Worm (Caenorhabditis elegans) whole organism, young adult: ENCODE data around the gene txt-17.

ENCODE experiments used
- B0019.2 ChIP-seq: fragments of 200-800 bp; sonication (Bioruptor generic); conservative IDR thresholded peaks from 2 replicates; pipeline ENCODE4 v1.3.6; 2022; ENCODE audit warnings: missing genetic modification reagents, missing genetic modification characterization, missing compliant biosample characterization
- B0035.1 ChIP-seq: sonication (generic microtip); optimal IDR thresholded peaks from 2 replicates; lab custom pipeline; 2016; ENCODE audit warnings: missing genetic modification characterization, mild to moderate bottlenecking, missing compliant biosample characterization, missing genotype, missing genetic modification reagents
- B0261.1 ChIP-seq: sonication (generic microtip); optimal IDR thresholded peaks from 2 replicates; lab custom pipeline; 2016; ENCODE audit warnings: mild to moderate bottlenecking, missing genetic modification characterization, moderate library complexity, missing compliant biosample characterization
- D2030.7 ChIP-seq: fragments of 200-800 bp; sonication (Bioruptor generic); IDR thresholded peaks from 2 replicates; pipeline ENCODE4 v1.3.6; 2022; ENCODE audit warnings: missing genetic modification reagents, missing genetic modification characterization, missing compliant biosample characterization
- F10E7.11 ChIP-seq: sonication (generic microtip); optimal IDR thresholded peaks from 2 replicates; lab custom pipeline; 2017; ENCODE audit warnings: mild to moderate bottlenecking, missing genetic modification characterization, moderate library complexity, missing compliant biosample characterization
- F33H1.4 ChIP-seq: fragments of 200-800 bp; sonication (Bioruptor generic); IDR thresholded peaks from 2 replicates; pipeline ENCODE4 v1.3.6; 2022; ENCODE audit warnings: missing genetic modification reagents, missing genetic modification characterization, missing compliant biosample characterization
- F57C9.4 ChIP-seq: sonication (generic microtip); optimal IDR thresholded peaks from 2 replicates; lab custom pipeline; 2017; ENCODE audit warnings: mild to moderate bottlenecking, missing genetic modification characterization, missing compliant biosample characterization
- T26A5.8 ChIP-seq: sonication (generic microtip); optimal IDR thresholded peaks from 2 replicates; lab custom pipeline; 2016; ENCODE audit warnings: missing genetic modification characterization, missing compliant biosample characterization
- Y53G8AR.9 ChIP-seq: fragments of 200-800 bp; sonication (Bioruptor generic); conservative IDR thresholded peaks from 2 replicates; pipeline ENCODE4 v1.3.6; 2022; ENCODE audit warnings: missing genetic modification reagents, missing genetic modification characterization, missing compliant biosample characterization
- Y67H2A.10 ChIP-seq: fragments of 200-800 bp; sonication (Bioruptor generic); conservative IDR thresholded peaks from 2 replicates; pipeline ENCODE4 v1.3.6; 2022; ENCODE audit warnings: missing genetic modification reagents, missing genetic modification characterization, missing compliant biosample characterization
- Y79H2A.3 ChIP-seq: fragments of 200-800 bp; sonication (Bioruptor generic); conservative IDR thresholded peaks from 2 replicates; pipeline ENCODE4 v1.3.6; 2022; ENCODE audit warnings: missing genetic modification reagents, missing genetic modification characterization, missing compliant biosample characterization
- Y95B8A.8 ChIP-seq: fragments of 200-800 bp; sonication (Bioruptor generic); IDR thresholded peaks from 2 replicates; pipeline ENCODE4 v1.3.6; 2022; ENCODE audit warnings: missing genetic modification reagents, missing genetic modification characterization, missing compliant biosample characterization
- ZK185.1 ChIP-seq: sonication (generic microtip); optimal IDR thresholded peaks from 2 replicates; lab custom pipeline; 2016; ENCODE audit warnings: mild to moderate bottlenecking, missing genetic modification characterization, missing compliant biosample characterization; ENCODE audit not compliant: poor library complexity, severe bottlenecking
- bed-1 ChIP-seq: fragments of 200-800 bp; sonication (Bioruptor generic); IDR thresholded peaks from 2 replicates; pipeline ENCODE4 v1.3.6; 2022; ENCODE audit warnings: missing genetic modification reagents, missing genetic modification characterization, missing compliant biosample characterization
- cebp-2 ChIP-seq: fragments of 200-800 bp; sonication (Bioruptor generic); IDR thresholded peaks from 2 replicates; pipeline ENCODE4 v1.3.6; 2022; ENCODE audit warnings: missing genetic modification characterization, missing compliant biosample characterization
- ceh-27 ChIP-seq: fragments of 200-800 bp; sonication (Bioruptor generic); optimal IDR thresholded peaks from 2 replicates; lab custom pipeline; 2018; ENCODE audit warnings: mild to moderate bottlenecking, missing genetic modification characterization, moderate library complexity, missing compliant biosample characterization
- ceh-79 ChIP-seq: sonication (generic microtip); optimal IDR thresholded peaks from 2 replicates; lab custom pipeline; 2017; ENCODE audit warnings: mild to moderate bottlenecking, missing genetic modification characterization, missing compliant biosample characterization
- ceh-91 ChIP-seq: fragments of 200-800 bp; sonication (Bioruptor generic); IDR thresholded peaks from 2 replicates; pipeline ENCODE4 v1.3.6; 2022; ENCODE audit warnings: missing genetic modification reagents, missing genetic modification characterization, missing compliant biosample characterization
- dox-1 ChIP-seq: fragments of 200-800 bp; sonication (Bioruptor generic); IDR thresholded peaks from 2 replicates; pipeline ENCODE4 v1.3.6; 2022; ENCODE audit warnings: missing genetic modification reagents, missing genetic modification characterization, missing compliant biosample characterization
- efl-1 ChIP-seq: fragments of 150-350 bp; optimal IDR thresholded peaks from 2 replicates; lab custom pipeline; 2014; ENCODE audit warnings: missing biosample characterization, missing genetic modification reagents, missing genetic modification characterization
- egl-44 ChIP-seq: fragments of 200-800 bp; sonication (Bioruptor generic); IDR thresholded peaks from 2 replicates; pipeline ENCODE4 v1.3.6; 2022; ENCODE audit warnings: missing genetic modification reagents, missing genetic modification characterization, missing compliant biosample characterization
- ekl-4 ChIP-seq: fragments of 200-800 bp; sonication (Bioruptor generic); IDR thresholded peaks from 2 replicates; pipeline ENCODE4 v1.3.6; 2022; ENCODE audit warnings: missing genetic modification reagents, missing genetic modification characterization, missing compliant biosample characterization
- ets-4 ChIP-seq: fragments of 200-800 bp; sonication (Bioruptor generic); optimal IDR thresholded peaks from 2 replicates; lab custom pipeline; 2018; ENCODE audit warnings: mild to moderate bottlenecking, missing genetic modification characterization, missing compliant biosample characterization
- gei-17 ChIP-seq: fragments of 200-800 bp; sonication (Bioruptor generic); optimal IDR thresholded peaks from 2 replicates; lab custom pipeline; 2018; ENCODE audit warnings: mild to moderate bottlenecking, missing genetic modification characterization, missing compliant biosample characterization
- him-1 ChIP-seq: sonication (generic microtip); optimal IDR thresholded peaks from 2 replicates; lab custom pipeline; 2016; ENCODE audit warnings: missing genotype, missing genetic modification reagents, missing genetic modification characterization, missing compliant biosample characterization
- hmg-20 ChIP-seq: fragments of 200-800 bp; sonication (Bioruptor generic); IDR thresholded peaks from 2 replicates; pipeline ENCODE4 v1.3.6; 2022; ENCODE audit warnings: missing genetic modification reagents, missing genetic modification characterization, missing compliant biosample characterization
- lin-26 ChIP-seq: fragments of 200-800 bp; sonication (Bioruptor generic); IDR thresholded peaks from 2 replicates; pipeline ENCODE4 v1.3.6; 2022; ENCODE audit warnings: missing genetic modification reagents, missing genetic modification characterization, missing compliant biosample characterization
- lin-35 ChIP-seq, 3 experiments: fragments of 150-350 bp in 2 of 3; sonication (generic microtip) in 1 of 3; optimal IDR thresholded peaks; 2 replicates each; lab custom pipeline; 2014 to 2018; ENCODE audit warnings: missing biosample characterization in 3 of 3, missing genetic modification characterization in 3 of 3, missing genetic modification reagents in 3 of 3
- lir-1 ChIP-seq: fragments of 200-800 bp; sonication (Bioruptor generic); conservative IDR thresholded peaks from 2 replicates; pipeline ENCODE4 v1.3.6; 2022; ENCODE audit warnings: missing genetic modification reagents, missing genetic modification characterization, missing compliant biosample characterization
- madf-10 ChIP-seq: sonication (generic microtip); optimal IDR thresholded peaks from 2 replicates; lab custom pipeline; 2016; ENCODE audit warnings: mild to moderate bottlenecking, missing genetic modification characterization, missing compliant biosample characterization
- mel-28 ChIP-seq: sonication (generic microtip); optimal IDR thresholded peaks from 2 replicates; lab custom pipeline; 2016; ENCODE audit warnings: borderline replicate concordance, mild to moderate bottlenecking, missing genetic modification characterization, missing compliant biosample characterization
- mes-4 ChIP-seq: sonication (generic microtip); optimal IDR thresholded peaks from 2 replicates; lab custom pipeline; 2016; ENCODE audit warnings: missing genotype, missing genetic modification characterization, missing compliant biosample characterization
- nfya-1 ChIP-seq: sonication (generic microtip); optimal IDR thresholded peaks from 2 replicates; lab custom pipeline; 2017; ENCODE audit warnings: antibody characterized with exemption, missing compliant biosample characterization, missing genetic modification characterization, borderline replicate concordance; ENCODE audit not compliant: insufficient read depth
- nfya-2 ChIP-seq: fragments of 200-800 bp; sonication (Bioruptor generic); IDR thresholded peaks from 2 replicates; pipeline ENCODE4 v1.3.6; 2022; ENCODE audit warnings: missing genetic modification reagents, missing genetic modification characterization, missing compliant biosample characterization
- nhr-179 ChIP-seq: sonication (generic microtip); optimal IDR thresholded peaks from 2 replicates; lab custom pipeline; 2016; ENCODE audit warnings: mild to moderate bottlenecking, missing genetic modification characterization, missing compliant biosample characterization
- nhr-90 ChIP-seq: sonication (generic microtip); optimal IDR thresholded peaks from 2 replicates; lab custom pipeline; 2016; ENCODE audit warnings: missing genotype, mild to moderate bottlenecking, missing genetic modification characterization, missing compliant biosample characterization
- rcor-1 ChIP-seq: fragments of 200-800 bp; sonication (Bioruptor generic); IDR thresholded peaks from 2 replicates; pipeline ENCODE4 v1.3.6; 2022; ENCODE audit warnings: missing genetic modification reagents, missing genetic modification characterization, missing compliant biosample characterization
- rec-8 ChIP-seq, 2 experiments: sonication (generic microtip); optimal IDR thresholded peaks; 2 replicates each; lab custom pipeline; 2016; ENCODE audit warnings: mild to moderate bottlenecking in 2 of 2, missing genetic modification characterization in 2 of 2, missing genetic modification reagents in 2 of 2, missing genotype in 2 of 2, missing biosample characterization in 1 of 2, missing compliant biosample characterization in 1 of 2, moderate library complexity in 1 of 2
- rpc-1 ChIP-seq, 2 experiments: fragments of 150-350 bp in 1 of 2; sonication (generic microtip) in 1 of 2; optimal IDR thresholded peaks; 2 replicates each; lab custom pipeline; 2014 to 2018; ENCODE audit warnings: missing biosample characterization in 1 of 2, missing genetic modification characterization in 1 of 2, missing genetic modification reagents in 1 of 2, missing genotype in 1 of 2
- sea-2 ChIP-seq: fragments of 200-800 bp; sonication (Bioruptor generic); IDR thresholded peaks from 2 replicates; pipeline ENCODE4 v1.3.6; 2022; ENCODE audit warnings: missing genetic modification characterization, missing compliant biosample characterization
- snpc-1.1 ChIP-seq: sonication (generic microtip); optimal IDR thresholded peaks from 2 replicates; lab custom pipeline; 2017; ENCODE audit warnings: missing genetic modification characterization, mild to moderate bottlenecking, missing compliant biosample characterization, antibody characterized with exemption, moderate library complexity, missing genotype, missing genetic modification reagents; ENCODE audit not compliant: insufficient read depth
- somi-1 ChIP-seq: fragments of 200-800 bp; sonication (Bioruptor generic); optimal IDR thresholded peaks from 2 replicates; lab custom pipeline; 2018; ENCODE audit warnings: mild to moderate bottlenecking, missing genetic modification characterization, missing compliant biosample characterization
- unc-130 ChIP-seq: sonication (generic microtip); optimal IDR thresholded peaks from 2 replicates; lab custom pipeline; 2016; ENCODE audit warnings: missing genetic modification reagents, missing genetic modification characterization, missing compliant biosample characterization
- xnd-1 ChIP-seq: sonication (generic microtip); optimal IDR thresholded peaks from 2 replicates; lab custom pipeline; 2016; ENCODE audit warnings: missing genotype, missing genetic modification reagents, missing genetic modification characterization, missing compliant biosample characterization
- ztf-18 ChIP-seq: sonication (generic microtip); optimal IDR thresholded peaks from 2 replicates; lab custom pipeline; 2016; ENCODE audit warnings: missing genotype, mild to moderate bottlenecking, missing genetic modification characterization, missing compliant biosample characterization
- ztf-25 ChIP-seq: fragments of 200-800 bp; sonication (Bioruptor generic); IDR thresholded peaks from 2 replicates; pipeline ENCODE4 v1.3.6; 2022; ENCODE audit warnings: missing genetic modification reagents, missing genetic modification characterization, missing compliant biosample characterization
- ztf-26 ChIP-seq: sonication (generic microtip); optimal IDR thresholded peaks from 2 replicates; lab custom pipeline; 2017; ENCODE audit warnings: missing genetic modification characterization, missing compliant biosample characterization
- ztf-6 ChIP-seq: fragments of 200-800 bp; sonication (Bioruptor generic); IDR thresholded peaks from 2 replicates; pipeline ENCODE4 v1.3.6; 2022; ENCODE audit warnings: missing genetic modification reagents, missing genetic modification characterization, missing compliant biosample characterization

The txt-17 gene

DNA sequence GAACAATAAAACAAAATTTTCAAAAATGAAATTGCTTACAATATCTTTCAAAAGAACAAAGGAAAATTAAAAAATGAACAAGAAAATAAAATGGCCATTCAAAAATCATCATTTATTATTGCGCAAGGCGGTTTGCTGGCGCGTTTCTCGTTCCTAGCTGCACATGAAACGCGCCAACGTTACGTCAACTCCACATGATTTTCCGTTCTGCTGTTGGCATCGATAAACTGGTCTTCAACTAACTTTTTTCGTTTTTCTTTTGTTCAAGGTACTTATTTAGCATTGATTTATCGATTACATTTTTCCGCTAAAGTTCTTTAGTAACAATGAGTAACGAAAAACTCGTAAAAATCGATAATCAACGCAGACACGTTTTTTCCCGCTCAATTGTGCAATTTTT lies 7.4 kb upstream of the txt-17 start, which contains the start of the genes Y57E12AL.6 and Y57E12AL.1 (continued):
- peak; percentile 87 for TF ChIP-seq dox-1 (GFP tag; lab: Robert Waterston, UW)
- TF ChIP-seq ets-4, result no peak
- TF ChIP-seq ekl-4 (GFP tag; lab: Robert Waterston, UW), result peak; percentile 45; the same call in 1 of the 2 replicates
- TF ChIP-seq rec-8 (tag; optimal IDR thresholded peaks at IDR 0.05; lab: Kevin White, UChicago), result no peak
- TF ChIP-seq Y95B8A.8 (GFP tag; lab: Robert Waterston, UW), result no peak
- TF ChIP-seq Y67H2A.10, result 0 out of 2 replicates have a peak, but pooled peaks have one; percentile 19
- TF ChIP-seq madf-10 (tag; lab: Kevin White, UChicago), result peak; percentile 49
- TF ChIP-seq ztf-6 (GFP tag; lab: Robert Waterston, UW), result no peak
- no peak for TF ChIP-seq cebp-2
- no peak for TF ChIP-seq bed-1 (GFP tag; lab: Robert Waterston, UW)
- peak; percentile 55 for TF ChIP-seq efl-1 (GFP tag; lab: Kevin White, UChicago)
- no peak for TF ChIP-seq Y79H2A.3 (GFP tag; lab: Robert Waterston, UW)
- TF ChIP-seq B0261.1 (tag; lab: Kevin White, UChicago), result no peak
- no peak for TF ChIP-seq mes-4 (tag; lab: Kevin White, UChicago)
- 0 out of 2 replicates have a peak, but pooled peaks have one; percentile 24 for TF ChIP-seq lir-1 (GFP tag; lab: Robert Waterston, UW)
- no peak for TF ChIP-seq lin-26
- TF ChIP-seq ztf-18 (tag; lab: Kevin White, UChicago), result peak; percentile 98
- TF ChIP-seq nhr-179, result no peak
- TF ChIP-seq Y53G8AR.9 (GFP tag; lab: Robert Waterston, UW), result peak; percentile 70; the same call in 1 of the 2 replicates
- no peak for TF ChIP-seq ztf-25
- TF ChIP-seq nfya-2 (GFP tag; lab: Robert Waterston, UW), result no peak
- TF ChIP-seq ztf-26 (tag; lab: Kevin White, UChicago), result peak; percentile 55
- TF ChIP-seq gei-17, result peak; percentile 35
- peak; percentile 71 for TF ChIP-seq snpc-1.1 (tag; lab: Kevin White, UChicago)
- TF ChIP-seq egl-44 (GFP tag; lab: Robert Waterston, UW), result no peak
- no peak for TF ChIP-seq B0035.1 (tag; lab: Kevin White, UChicago)
- no peak for TF ChIP-seq hmg-20
- peak; percentile 43; the same call in 1 of the 2 replicates for TF ChIP-seq rcor-1 (GFP tag; lab: Robert Waterston, UW)
- TF ChIP-seq B0019.2 (GFP tag; lab: Robert Waterston, UW), result no peak
- TF ChIP-seq F57C9.4 (tag; lab: Kevin White, UChicago), result no peak
- TF ChIP-seq unc-130, result no peak
- peak; percentile 66 for TF ChIP-seq somi-1
- TF ChIP-seq ceh-79 (tag; lab: Kevin White, UChicago), result no peak
- no peak for TF ChIP-seq rpc-1 (optimal IDR thresholded peaks at IDR 0.05; lab: Kevin White, UChicago)
- no peak for TF ChIP-seq rpc-1 (tag; optimal IDR thresholded peaks at IDR 0.05; lab: Kevin White, UChicago)
- TF ChIP-seq ZK185.1 (tag; lab: Kevin White, UChicago), result peak; percentile 78
- no peak for TF ChIP-seq T26A5.8 (tag; lab: Kevin White, UChicago)
- no peak for TF ChIP-seq sea-2
- TF ChIP-seq ceh-27 (GFP tag; lab: Kevin White, UChicago), result no peak
- no peak for TF ChIP-seq F10E7.11 (tag; lab: Kevin White, UChicago)
- peak; percentile 22 for TF ChIP-seq xnd-1
- TF ChIP-seq nfya-1, result no peak
- TF ChIP-seq ceh-91, result no peak
- TF ChIP-seq D2030.7 (GFP tag; lab: Robert Waterston, UW), result peak; percentile 65
- TF ChIP-seq lin-35 (GFP tag; optimal IDR thresholded peaks at IDR 0.05; lab: Kevin White, UChicago), result peak; percentile 54 to 81 (median 55)
- peak; percentile 16 for TF ChIP-seq mel-28
- TF ChIP-seq nhr-90 (tag; lab: Kevin White, UChicago), result no peak
- no peak for TF ChIP-seq him-1
- TF ChIP-seq F33H1.4 (GFP tag; lab: Robert Waterston, UW), result peak; percentile 55; the same call in 1 of the 2 replicates
